Worm (Caenorhabditis elegans): ENCODE measurements around the gene Y39H10A.1.

- TF ChIP-seq blmp-1 (tag; optimal IDR thresholded peaks at IDR 0.05) (no peak), nhr-12 (tag; optimal IDR thresholded peaks at IDR 0.05) (no peak), pha-4 (tag; optimal IDR thresholded peaks at IDR 0.05) (no peak), nhr-237 (tag; optimal IDR thresholded peaks at IDR 0.05) (no peak), ceh-83 (GFP tag; optimal IDR thresholded peaks at IDR 0.05) (no peak), snpc-4 (tag; optimal IDR thresholded peaks at IDR 0.05) (no peak), nhr-76 (tag; optimal IDR thresholded peaks at IDR 0.05) (no peak), ztf-11 (tag; optimal IDR thresholded peaks at IDR 0.05) (no peak)
Observed at ce11 chrV:3801787-3802417, 34.9 kb downstream of the Y39H10A.1 start.

Measured in whole organism, mixed stage, embryonic.